Fruit fly (Drosophila melanogaster) whole organism: ENCODE results near the gene REPTOR-BP.

Experiments used
- CG8478 ChIP-seq: fragments of >200 bp; optimal IDR thresholded peaks from 2 replicates; lab custom pipeline; 2018; ENCODE audit warnings: inconsistent platforms
- Dll ChIP-seq: fragments of >200 bp; optimal IDR thresholded peaks from 2 replicates; lab custom pipeline; 2017
- EcR ChIP-seq, 2 experiments: fragments of >200 bp; optimal IDR thresholded peaks; 2 replicates each; lab custom pipeline; 2017; ENCODE audit warnings: missing biosample characterization in 2 of 2, missing genetic modification characterization in 2 of 2, missing genetic modification reagents in 2 of 2
- pan ChIP-seq: fragments of >200 bp; optimal IDR thresholded peaks from 2 replicates; lab custom pipeline; 2017

DNA sequence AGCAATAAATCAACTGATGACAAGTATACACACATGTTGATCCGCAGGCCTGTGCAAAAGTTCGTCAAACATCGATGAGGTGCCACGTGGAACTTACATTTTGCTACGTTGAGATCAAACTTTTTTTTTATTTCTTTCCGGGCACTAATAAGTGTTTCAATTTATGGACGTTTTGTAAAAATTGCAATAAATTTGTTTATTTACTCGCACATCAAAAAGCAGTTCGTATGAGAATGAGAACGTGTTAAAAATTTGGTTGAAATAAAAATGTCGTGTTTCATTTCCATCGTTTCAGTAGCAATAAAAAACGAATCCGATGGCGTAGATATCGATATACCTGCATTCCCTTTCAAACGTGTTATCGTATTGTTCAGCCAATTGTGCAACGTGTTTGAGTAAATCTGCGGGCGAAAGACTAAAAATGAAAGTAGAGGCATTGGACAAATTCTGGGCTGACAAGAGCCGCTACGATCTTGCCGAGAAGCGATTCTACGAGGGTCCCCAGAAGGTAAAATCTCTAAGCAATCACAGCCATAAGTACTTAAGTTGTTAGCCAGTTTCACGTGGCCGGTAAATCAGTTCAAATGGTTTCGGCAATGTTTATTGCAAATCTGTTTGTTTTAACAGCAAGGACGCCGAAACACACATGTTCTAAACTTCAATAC lies 31.6 kb upstream of the REPTOR-BP start, which contains the start of gene eEF1delta:
- TF ChIP-seq pan (no peak), Dll (lab: Kevin White, UChicago) (no peak), CG8478 (no peak), EcR (GFP tag; optimal IDR thresholded peaks at IDR 0.05; lab: Kevin White, UChicago) (no peak)
